Worm (Caenorhabditis elegans): ENCODE results near the gene srx-51.

Gene srx-51

ce11 chrV:15290995-15291394 lies 9.3 kb downstream of the srx-51 start, which contains the start of gene cyp-34A2:
TSS of gene cyp-34A2 (minus strand) at chrV:15291095.
- TF ChIP-seq lsy-2 (tag; optimal IDR thresholded peaks at IDR 0.05) (no peak), pqm-1 (tag; optimal IDR thresholded peaks at IDR 0.05) (no peak), T26A8.4 (GFP tag; IDR thresholded peaks at IDR 0.05) (no peak), ceh-20 (GFP tag; IDR thresholded peaks at IDR 0.05) (no peak), ceh-32 (tag; optimal IDR thresholded peaks at IDR 0.05; ENCODE audit: poor library complexity) (no peak), ceh-28 (tag; optimal IDR thresholded peaks at IDR 0.05) (no peak), ceh-82 (tag; optimal IDR thresholded peaks at IDR 0.05) (no peak), sdz-12 (GFP tag; optimal IDR thresholded peaks at IDR 0.05) (no peak), nhr-41 (GFP tag; IDR thresholded peaks at IDR 0.05) (no peak), F44E2.7 (GFP tag; IDR thresholded peaks at IDR 0.05) (no peak), daf-12 (tag; optimal IDR thresholded peaks at IDR 0.05) (no peak), aha-1 (tag) (no peak), ctbp-1 (GFP tag; IDR thresholded peaks at IDR 0.05) (no peak), dpl-1 (GFP tag; optimal IDR thresholded peaks at IDR 0.05) (no peak), set-16 (GFP tag; IDR thresholded peaks at IDR 0.05) (no peak), R02D3.7 (tag; optimal IDR thresholded peaks at IDR 0.05) (no peak), lin-39 (tag; optimal IDR thresholded peaks at IDR 0.05) (no peak), zip-11 (GFP tag; IDR thresholded peaks at IDR 0.05) (no peak), duxl-1 (tag; optimal IDR thresholded peaks at IDR 0.05; ENCODE audit: poor library complexity) (no peak), dve-1 (tag; optimal IDR thresholded peaks at IDR 0.05; ENCODE audit: insufficient read depth) (no peak)

ce11 chrV:15293865-15294264 lies 12.2 kb downstream of the srx-51 start, which contains the start of gene str-96:
TSS of gene str-96 (minus strand) at chrV:15293965.
- TF ChIP-seq ztf-11 (tag; optimal IDR thresholded peaks at IDR 0.05) (no peak), nhr-11 (tag; optimal IDR thresholded peaks at IDR 0.05) (no peak), nhr-102 (tag; optimal IDR thresholded peaks at IDR 0.05) (no peak), ZK337.2 (GFP tag; IDR thresholded peaks at IDR 0.05) (no peak), T26A8.4 (GFP tag; IDR thresholded peaks at IDR 0.05) (no peak), egl-27 (tag; optimal IDR thresholded peaks at IDR 0.05) (no peak), tag-97 (GFP tag; IDR thresholded peaks at IDR 0.05) (no peak), unc-39 (tag; optimal IDR thresholded peaks at IDR 0.05) (no peak), lim-7 (GFP tag; IDR thresholded peaks at IDR 0.05) (no peak), hlh-11 (tag; optimal IDR thresholded peaks at IDR 0.05) (no peak), skn-1 (tag; optimal IDR thresholded peaks at IDR 0.05) (no peak), ceh-62 (tag; optimal IDR thresholded peaks at IDR 0.05) (no peak), mes-2 (tag; optimal IDR thresholded peaks at IDR 0.05; ENCODE audit: poor library complexity, severe bottlenecking) (no peak), ZK546.5 (tag; optimal IDR thresholded peaks at IDR 0.05) (no peak), F49E8.2 (tag; optimal IDR thresholded peaks at IDR 0.05; ENCODE audit: borderline replicate concordance) (no peak), set-16 (GFP tag; IDR thresholded peaks at IDR 0.05) (no peak), dmd-8 (GFP tag; IDR thresholded peaks at IDR 0.05) (no peak), mxl-3 (GFP tag; optimal IDR thresholded peaks at IDR 0.05) (no peak)

DNA sequence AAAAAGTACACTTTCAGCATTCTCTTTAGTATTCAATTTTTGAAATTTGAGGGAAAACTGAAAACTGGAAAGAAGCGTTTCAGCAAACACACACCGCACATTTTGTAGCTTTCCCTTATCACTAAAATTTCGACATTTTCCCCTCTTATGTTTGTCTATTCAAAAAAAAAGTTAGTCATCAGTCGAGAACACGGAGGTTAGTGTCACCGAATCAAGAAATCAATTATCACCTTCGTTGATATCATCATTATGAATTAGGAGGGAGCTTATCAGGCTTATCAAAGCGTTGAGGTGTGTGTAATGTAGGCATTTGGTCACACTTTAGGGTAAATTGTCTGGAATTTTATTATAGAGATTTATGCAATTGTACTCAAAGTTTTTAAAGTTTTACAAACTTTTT lies 16.9 kb downstream of the srx-51 start, which contains the start of gene cpr-3:
Gene cpr-3 (minus strand): TSS at position 104 of the 400 bp plus-strand sequence.
- TF ChIP-seq daf-16 (GFP tag; optimal IDR thresholded peaks at IDR 0.05) = no peak
- TF ChIP-seq daf-16 (tag; optimal IDR thresholded peaks at IDR 0.05) = peak; percentile 85
- peak; percentile 98 for TF ChIP-seq nhr-28 (tag; optimal IDR thresholded peaks at IDR 0.05)
- no peak for TF ChIP-seq nhr-76 (tag; optimal IDR thresholded peaks at IDR 0.05)
- peak; percentile 31 for TF ChIP-seq ztf-7 (tag; optimal IDR thresholded peaks at IDR 0.05)
- TF ChIP-seq ama-1 (optimal IDR thresholded peaks at IDR 0.05) = no peak
- TF ChIP-seq dmd-6 (GFP tag; IDR thresholded peaks at IDR 0.05) = peak; percentile 95
- peak; percentile 83 for TF ChIP-seq nhr-77 (tag; optimal IDR thresholded peaks at IDR 0.05)
- TF ChIP-seq T20F7.1 (GFP tag; optimal IDR thresholded peaks at IDR 0.05) = no peak
- TF ChIP-seq nhr-6 (tag; optimal IDR thresholded peaks at IDR 0.05) = peak; percentile 99
- peak; percentile 99 for TF ChIP-seq pqm-1 (tag; optimal IDR thresholded peaks at IDR 0.05)
- peak; percentile 73 for TF ChIP-seq dve-1 (tag; optimal IDR thresholded peaks at IDR 0.05; ENCODE audit: insufficient read depth)
- peak in 1 of 2 experiments; percentile 30 for TF ChIP-seq mdl-1 (tag; optimal IDR thresholded peaks at IDR 0.05)
- TF ChIP-seq zfp-3 (GFP tag; conservative IDR thresholded peaks at IDR 0.05) = no peak
- no peak for TF ChIP-seq nhr-10 (tag; optimal IDR thresholded peaks at IDR 0.05)
- TF ChIP-seq hlh-30 (tag; optimal IDR thresholded peaks at IDR 0.05; ENCODE audit: insufficient read depth) = peak; percentile 49
- no peak for TF ChIP-seq tag-97 (GFP tag; IDR thresholded peaks at IDR 0.05)
- no peak for TF ChIP-seq egl-43 (GFP tag; IDR thresholded peaks at IDR 0.05)
- TF ChIP-seq nhr-48 (tag; optimal IDR thresholded peaks at IDR 0.05) = peak; percentile 27

Measured in whole organism, L4 larva.